Worm (Caenorhabditis elegans) whole organism, mixed stage, embryonic: ENCODE measurements around the gene ceh-76.

Experiments used
- mab-5 ChIP-seq: fragments of 150-350 bp; optimal IDR thresholded peaks from 2 replicates; lab custom pipeline; 2014; ENCODE audit warnings: missing biosample characterization, missing genetic modification characterization
- mep-1 ChIP-seq: fragments of 150-350 bp; optimal IDR thresholded peaks from 2 replicates; lab custom pipeline; 2017; ENCODE audit warnings: missing biosample characterization, missing genetic modification reagents, missing genetic modification characterization, inconsistent platforms
- nhr-237 ChIP-seq: fragments of 150-350 bp; optimal IDR thresholded peaks from 2 replicates; lab custom pipeline; 2014; ENCODE audit warnings: missing biosample characterization, missing genetic modification characterization
- nhr-28 ChIP-seq: fragments of 150-350 bp; optimal IDR thresholded peaks from 2 replicates; lab custom pipeline; 2014; ENCODE audit warnings: missing biosample characterization, missing genetic modification characterization
- snpc-4 ChIP-seq: fragments of 150-350 bp; optimal IDR thresholded peaks from 2 replicates; lab custom pipeline; 2014; ENCODE audit warnings: missing biosample characterization, missing genetic modification characterization

DNA sequence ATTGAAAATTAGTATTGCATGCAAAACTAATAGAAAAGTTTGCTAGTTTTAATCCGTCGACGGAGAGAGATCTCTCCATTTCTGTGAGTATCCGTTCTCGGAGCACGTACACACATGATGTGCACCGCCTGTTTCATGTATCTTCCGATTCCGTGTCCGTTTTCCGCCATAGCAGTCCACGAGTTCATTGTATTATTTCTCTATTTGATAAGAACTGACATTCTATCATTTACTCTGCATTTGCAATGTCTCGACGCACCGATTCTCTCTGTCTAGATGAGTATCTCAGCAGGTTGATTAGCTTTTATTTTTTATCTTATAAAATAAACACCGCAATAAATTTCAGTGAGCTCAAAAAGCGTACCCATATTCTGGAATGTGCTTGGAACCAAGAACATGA is 24.4 kb upstream of the ceh-76 start:
- TF ChIP-seq snpc-4 (no peak), nhr-237 (tag; lab: Kevin White, UChicago) (no peak), mab-5 (tag; lab: Kevin White, UChicago) (no peak), mep-1 (tag; lab: Kevin White, UChicago) (no peak), nhr-28 (no peak)
